Worm (Caenorhabditis elegans): ENCODE data around the gene stg-2.
A peak's percentile ranks its signal among the peaks of the same experiment; 100 is the strongest.

Gene stg-2

DNA sequence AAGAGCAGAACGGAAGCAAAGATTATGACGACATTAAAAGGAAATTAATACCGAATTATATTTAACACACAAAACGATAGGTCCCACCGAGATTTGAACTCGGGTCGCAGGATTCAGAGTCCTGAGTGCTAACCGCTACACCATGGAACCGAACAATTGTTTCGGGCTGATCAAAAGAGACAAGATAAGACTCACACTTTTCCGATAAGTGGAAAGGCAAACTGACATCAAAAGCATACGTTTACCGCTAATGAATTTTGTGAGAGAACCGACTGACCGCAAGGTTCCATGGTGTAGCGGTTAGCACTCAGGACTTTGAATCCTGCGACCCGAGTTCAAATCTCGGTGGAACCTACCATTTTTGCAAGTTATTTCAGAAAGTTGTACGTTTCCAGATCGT, 35.0 kb downstream of the stg-2 start (continued):
- TF ChIP-seq egl-43 (GFP tag; IDR thresholded peaks at IDR 0.05): no peak; the same call in 1 of the 2 replicates
- TF ChIP-seq arid-1 (GFP tag; conservative IDR thresholded peaks at IDR 0.05): no peak
- 0 out of 2 replicates have a peak, but pooled peaks have one; percentile 65 for TF ChIP-seq nhr-42 (GFP tag; IDR thresholded peaks at IDR 0.05)
- no peak for TF ChIP-seq ces-1 (GFP tag; optimal IDR thresholded peaks at IDR 0.05)
- TF ChIP-seq ztf-7 (tag; optimal IDR thresholded peaks at IDR 0.05): no peak
- peak; percentile 84 for TF ChIP-seq tra-1 (GFP tag; IDR thresholded peaks at IDR 0.05)
- no peak for TF ChIP-seq set-16 (GFP tag; IDR thresholded peaks at IDR 0.05)
- TF ChIP-seq nhr-76 (tag; optimal IDR thresholded peaks at IDR 0.05): no peak
- no peak for TF ChIP-seq skn-1 (tag; optimal IDR thresholded peaks at IDR 0.05)
- no peak for TF ChIP-seq hif-1 (tag; optimal IDR thresholded peaks at IDR 0.05)
- peak; percentile 92 for TF ChIP-seq F26F4.8 (GFP tag; conservative IDR thresholded peaks at IDR 0.05)
- no peak for TF ChIP-seq daf-8 (GFP tag; IDR thresholded peaks at IDR 0.05)
- no peak for TF ChIP-seq ztf-11 (tag; optimal IDR thresholded peaks at IDR 0.05)
- peak; percentile 56 for TF ChIP-seq nhr-111 (GFP tag; optimal IDR thresholded peaks at IDR 0.05)
- TF ChIP-seq saeg-2 (GFP tag; IDR thresholded peaks at IDR 0.05): peak; percentile 59; the same call in 1 of the 2 replicates
- peak; percentile 15 for TF ChIP-seq nhr-28 (tag; optimal IDR thresholded peaks at IDR 0.05)
- no peak for TF ChIP-seq D1046.2 (GFP tag; IDR thresholded peaks at IDR 0.05)
- TF ChIP-seq madf-5 (GFP tag; IDR thresholded peaks at IDR 0.05): peak; percentile 44 to 72; a peak in 1 of 4 replicates
- TF ChIP-seq aly-2 (tag; optimal IDR thresholded peaks at IDR 0.05): no peak
- TF ChIP-seq nhr-10 (tag; optimal IDR thresholded peaks at IDR 0.05): no peak
- TF ChIP-seq zip-2 (tag; optimal IDR thresholded peaks at IDR 0.05): peak; percentile 56
- no peak; the same call in 1 of the 2 replicates for TF ChIP-seq nhr-41 (GFP tag; IDR thresholded peaks at IDR 0.05)
- no peak for TF ChIP-seq nhr-237 (tag; optimal IDR thresholded peaks at IDR 0.05)
- TF ChIP-seq tag-97 (GFP tag; IDR thresholded peaks at IDR 0.05): no peak
- TF ChIP-seq lin-39 (tag; optimal IDR thresholded peaks at IDR 0.05): no peak
- no peak for TF ChIP-seq unc-130 (GFP tag; optimal IDR thresholded peaks at IDR 0.05)
- TF ChIP-seq Y105C5A.15 (GFP tag; IDR thresholded peaks at IDR 0.05): peak; percentile 75; the same call in 1 of the 2 replicates
- TF ChIP-seq cey-2 (tag; optimal IDR thresholded peaks at IDR 0.05; ENCODE audit: borderline replicate concordance, insufficient read depth): no peak
- TF ChIP-seq attf-4 (tag; optimal IDR thresholded peaks at IDR 0.05): no peak
- TF ChIP-seq vab-7 (GFP tag; IDR thresholded peaks at IDR 0.05): peak; percentile 91
- no peak for TF ChIP-seq snpc-4 (tag; optimal IDR thresholded peaks at IDR 0.05)
- TF ChIP-seq dmd-8 (GFP tag; IDR thresholded peaks at IDR 0.05): peak; percentile 74; the same call in 1 of the 2 replicates
- TF ChIP-seq zip-11 (GFP tag; IDR thresholded peaks at IDR 0.05): no peak
- peak; percentile 37 for TF ChIP-seq mes-2 (tag; optimal IDR thresholded peaks at IDR 0.05; ENCODE audit: poor library complexity, severe bottlenecking)
- TF ChIP-seq ceh-20 (GFP tag; IDR thresholded peaks at IDR 0.05): 0 out of 2 replicates have a peak, but pooled peaks have one; percentile 28
- peak in 1 of 2 experiments; percentile 57 for TF ChIP-seq unc-62 (GFP tag; optimal IDR thresholded peaks at IDR 0.05 in 1 of 2)
- TF ChIP-seq unc-62 (tag; optimal IDR thresholded peaks at IDR 0.05): no peak
- no peak; the same call in none of the 2 replicates for TF ChIP-seq lin-38 (GFP tag; IDR thresholded peaks at IDR 0.05)
- TF ChIP-seq lir-3 (tag; optimal IDR thresholded peaks at IDR 0.05): peak; percentile 42
- peak; percentile 66; the same call in 1 of the 2 replicates for TF ChIP-seq pha-4 (GFP tag; IDR thresholded peaks at IDR 0.05)
- TF ChIP-seq pha-4 (tag; optimal IDR thresholded peaks at IDR 0.05): no peak
- no peak for TF ChIP-seq jun-1 (tag; optimal IDR thresholded peaks at IDR 0.05)
- no peak for TF ChIP-seq nhr-48 (tag; optimal IDR thresholded peaks at IDR 0.05)
- TF ChIP-seq rbr-2 (tag; optimal IDR thresholded peaks at IDR 0.05): peak; percentile 16
- peak; percentile 57; the same call in 1 of the 2 replicates for TF ChIP-seq mxl-2 (GFP tag; conservative IDR thresholded peaks at IDR 0.05)
- peak; percentile 70; the same call in 1 of the 2 replicates for TF ChIP-seq zfp-3 (GFP tag; conservative IDR thresholded peaks at IDR 0.05)
- TF ChIP-seq ama-1 (optimal IDR thresholded peaks at IDR 0.05): no peak
- no peak for TF ChIP-seq zag-1 (tag; optimal IDR thresholded peaks at IDR 0.05)
- 0 out of 2 replicates have a peak, but pooled peaks have one; percentile 65 for TF ChIP-seq Y75B8A.6 (GFP tag; IDR thresholded peaks at IDR 0.05)
- no peak for TF ChIP-seq F44E2.7 (GFP tag; IDR thresholded peaks at IDR 0.05)
- TF ChIP-seq daf-16 (GFP tag; optimal IDR thresholded peaks at IDR 0.05): peak; percentile 73 to 75
- TF ChIP-seq daf-16 (tag; optimal IDR thresholded peaks at IDR 0.05): peak; percentile 73
- TF ChIP-seq ceh-62 (tag; optimal IDR thresholded peaks at IDR 0.05): no peak

Measured in whole organism, L4 larva.